Fruit fly (Drosophila melanogaster): ENCODE data around the gene TfIIA-L.

TfIIA-L gene

dm6 chr3R:27292159-27292880 lies 41.4 kb downstream of the TfIIA-L start, which contains the start of gene CG3348 (continued):
- TF ChIP-seq cato (GFP tag; optimal IDR thresholded peaks at IDR 0.05; ENCODE audit: borderline replicate concordance) (no peak), CG34422 (GFP tag; IDR thresholded peaks at IDR 0.05) (0 out of 3 replicates have a peak, but pooled peaks have one; percentile 29), trem (tag; optimal IDR thresholded peaks at IDR 0.05) (peak; percentile 22), CG9727 (GFP tag; optimal IDR thresholded peaks at IDR 0.05) (peak; percentile 84), btn (GFP tag; optimal IDR thresholded peaks at IDR 0.05) (no peak), D19B (GFP tag; optimal IDR thresholded peaks at IDR 0.05) (peak; percentile 83), Optix (GFP tag; IDR thresholded peaks at IDR 0.05) (0 out of 3 replicates have a peak, but pooled peaks have one; percentile 36), tx (GFP tag; optimal IDR thresholded peaks at IDR 0.05) (peak; percentile 47), Six4 (GFP tag; optimal IDR thresholded peaks at IDR 0.05) (peak; percentile 39), tin (GFP tag; optimal IDR thresholded peaks at IDR 0.05) (peak; percentile 61), Rx (GFP tag; IDR thresholded peaks at IDR 0.05) (peak; percentile 24; the same call in 1 of the 2 replicates), CG17612 (GFP tag; IDR thresholded peaks at IDR 0.05) (peak; percentile 63; the same call in 1 of the 2 replicates), HLH3B (GFP tag; IDR thresholded peaks at IDR 0.05) (peak; percentile 61; the same call in 1 of the 2 replicates), CG9609 (GFP tag; optimal IDR thresholded peaks at IDR 0.05) (peak; percentile 44), CG1602 (GFP tag; optimal IDR thresholded peaks at IDR 0.05) (peak; percentile 31), Atf3 (GFP tag; optimal IDR thresholded peaks at IDR 0.05) (no peak), so (GFP tag; IDR thresholded peaks at IDR 0.05) (0 out of 3 replicates have a peak, but pooled peaks have one; percentile 43), Deaf1 (tag; optimal IDR thresholded peaks at IDR 0.05) (peak; percentile 58), Med (GFP tag) (peak; percentile 95), CG7556 (GFP tag; optimal IDR thresholded peaks at IDR 0.05) (peak; percentile 72), Dll (GFP tag; IDR thresholded peaks at IDR 0.05; ENCODE audit: partially characterized antibody) (no peak), ERR (GFP tag; optimal IDR thresholded peaks at IDR 0.05) (peak; percentile 42), CG1024 (GFP tag; IDR thresholded peaks at IDR 0.05) (peak; percentile 59; the same call in 1 of the 2 replicates), ato (GFP tag; IDR thresholded peaks at IDR 0.05; ENCODE audit: partially characterized antibody) (no peak), lola (GFP tag; optimal IDR thresholded peaks at IDR 0.05) (no peak), CG15696 (tag; optimal IDR thresholded peaks at IDR 0.05) (peak; percentile 64), crol (GFP tag; IDR thresholded peaks at IDR 0.05) (no peak), CG7271 (tag; optimal IDR thresholded peaks at IDR 0.05) (peak; percentile 23), B-H2 (GFP tag; optimal IDR thresholded peaks at IDR 0.05) (peak; percentile 70), CG8924 (tag; optimal IDR thresholded peaks at IDR 0.05) (peak; percentile 62), lov (optimal IDR thresholded peaks at IDR 0.05) (no peak), lov (GFP tag; IDR thresholded peaks at IDR 0.05) (no peak), Oaz (GFP tag; IDR thresholded peaks at IDR 0.05) (peak; percentile 49; the same call in 1 of the 2 replicates), CG4854 (GFP tag; optimal IDR thresholded peaks at IDR 0.05) (no peak), gcm (GFP tag; optimal IDR thresholded peaks at IDR 0.05) (peak; percentile 48), CG10654 (GFP tag; optimal IDR thresholded peaks at IDR 0.05) (peak; percentile 39), CG3163 (GFP tag; optimal IDR thresholded peaks at IDR 0.05) (no peak), Nf-YC (tag; optimal IDR thresholded peaks at IDR 0.05) (no peak), CG12219 (GFP tag; optimal IDR thresholded peaks at IDR 0.05) (peak; percentile 53), CG3726 (GFP tag; IDR thresholded peaks at IDR 0.05) (no peak), TFAM (GFP tag; optimal IDR thresholded peaks at IDR 0.05) (no peak), Gug (GFP tag; IDR thresholded peaks at IDR 0.05) (peak; percentile 24; the same call in 1 of the 4 replicates), dimm (GFP tag; IDR thresholded peaks at IDR 0.05) (no peak), CG10274 (GFP tag; optimal IDR thresholded peaks at IDR 0.05) (peak; percentile 56), CG4730 (GFP tag; IDR thresholded peaks at IDR 0.05) (no peak), CG30431 (GFP tag; optimal IDR thresholded peaks at IDR 0.05) (peak; percentile 37), CG9932 (GFP tag; IDR thresholded peaks at IDR 0.05) (peak; percentile 83), CG11247 (GFP tag; IDR thresholded peaks at IDR 0.05) (peak; percentile 75), CG14667 (GFP tag; IDR thresholded peaks at IDR 0.05) (0 out of 2 replicates have a peak, but pooled peaks have one; percentile 15), CG2712 (tag; optimal IDR thresholded peaks at IDR 0.05) (peak; percentile 64)

All from whole organism, embryonic.